Worm (Caenorhabditis elegans) whole organism, L1 larva: Measurements from ENCODE around the gene nprt-1.

Source experiments
- C04F5.9 ChIP-seq: sonication (generic microtip); optimal IDR thresholded peaks from 2 replicates; lab custom pipeline; 2016; ENCODE audit warnings: missing genetic modification characterization, missing compliant biosample characterization
- C34B4.2 ChIP-seq: sonication (generic microtip); optimal IDR thresholded peaks from 2 replicates; lab custom pipeline; 2017; ENCODE audit warnings: mild to moderate bottlenecking, missing genetic modification characterization, missing compliant biosample characterization
- F16B12.6 ChIP-seq: fragments of 150-350 bp; optimal IDR thresholded peaks from 2 replicates; lab custom pipeline; 2014; ENCODE audit warnings: missing biosample characterization, missing genetic modification characterization
- aha-1 ChIP-seq: fragments of 150-350 bp; optimal IDR thresholded peaks from 2 replicates; lab custom pipeline; 2014; ENCODE audit warnings: missing biosample characterization, missing genetic modification characterization
- alr-1 ChIP-seq: fragments of 200-800 bp; sonication (Bioruptor generic); optimal IDR thresholded peaks from 2 replicates; lab custom pipeline; 2018; ENCODE audit warnings: borderline replicate concordance, mild to moderate bottlenecking, missing genetic modification characterization, missing compliant biosample characterization
- ama-1 ChIP-seq: fragments of 150-350 bp; optimal IDR thresholded peaks from 2 replicates; lab custom pipeline; 2014
- blmp-1 ChIP-seq: fragments of 150-350 bp; optimal IDR thresholded peaks from 2 replicates; lab custom pipeline; 2014; ENCODE audit warnings: missing biosample characterization, missing genetic modification characterization
- ceh-8 ChIP-seq: fragments of 200-800 bp; sonication (Bioruptor generic); optimal IDR thresholded peaks from 2 replicates; lab custom pipeline; 2018; ENCODE audit warnings: mild to moderate bottlenecking, missing genetic modification characterization, moderate library complexity, missing compliant biosample characterization
- ceh-82 ChIP-seq, 3 experiments: fragments of 150-350 bp in 1 of 3; sonication (generic microtip) in 2 of 3; optimal IDR thresholded peaks; 2 replicates each; lab custom pipeline; 2014 to 2017; ENCODE audit warnings: missing biosample characterization in 3 of 3, missing genetic modification characterization in 3 of 3
- ceh-88 ChIP-seq: fragments of 200-800 bp; sonication (Bioruptor generic); IDR thresholded peaks from 2 replicates; pipeline ENCODE4 v1.3.6; 2022; ENCODE audit warnings: missing genetic modification characterization, missing compliant biosample characterization
- ces-1 ChIP-seq: fragments of 150-350 bp; optimal IDR thresholded peaks from 2 replicates; lab custom pipeline; 2014; ENCODE audit warnings: missing biosample characterization, missing genetic modification reagents, missing genetic modification characterization
- dsc-1 ChIP-seq: sonication (generic microtip); optimal IDR thresholded peaks from 2 replicates; lab custom pipeline; 2016; ENCODE audit warnings: mild to moderate bottlenecking, missing genetic modification characterization, missing compliant biosample characterization
- efl-3 ChIP-seq: fragments of 200-800 bp; sonication (Bioruptor generic); optimal IDR thresholded peaks from 2 replicates; lab custom pipeline; 2018; ENCODE audit warnings: mild to moderate bottlenecking, missing genetic modification characterization, missing compliant biosample characterization
- egl-27 ChIP-seq, 2 experiments: fragments of 150-350 bp in 1 of 2; sonication (generic microtip); optimal IDR thresholded peaks; 3 replicates each; lab custom pipeline; 2017 to 2018; ENCODE audit warnings: missing biosample characterization in 2 of 2, missing genetic modification characterization in 2 of 2, missing genetic modification reagents in 2 of 2
- elt-3 ChIP-seq, 6 experiments: fragments of 150-350 bp in 1 of 6; sonication (generic microtip); optimal IDR thresholded peaks; 2 replicates each; lab custom pipeline; 2017 to 2018; ENCODE audit warnings: missing biosample characterization in 6 of 6, missing genetic modification characterization in 6 of 6, inconsistent platforms in 1 of 6
- ets-5 ChIP-seq: fragments of 200-800 bp; sonication (Bioruptor generic); IDR thresholded peaks from 2 replicates; pipeline ENCODE4 v1.3.6; 2022; ENCODE audit warnings: missing genetic modification characterization, missing compliant biosample characterization
- fkh-10 ChIP-seq: sonication (generic microtip); optimal IDR thresholded peaks from 2 replicates; lab custom pipeline; 2017; ENCODE audit warnings: missing biosample characterization, missing genetic modification reagents, missing genetic modification characterization
- fkh-8 ChIP-seq: sonication (generic microtip); optimal IDR thresholded peaks from 2 replicates; lab custom pipeline; 2016; ENCODE audit warnings: mild to moderate bottlenecking, missing genetic modification characterization, missing compliant biosample characterization
- fos-1 ChIP-seq: fragments of 150-350 bp; optimal IDR thresholded peaks from 2 replicates; lab custom pipeline; 2014; ENCODE audit warnings: missing biosample characterization, missing genetic modification characterization
- grh-1 ChIP-seq: fragments of 200-800 bp; sonication (Bioruptor generic); IDR thresholded peaks from 2 replicates; pipeline ENCODE4 v1.3.6; 2022; ENCODE audit warnings: missing genetic modification reagents, missing genetic modification characterization, missing compliant biosample characterization
- hlh-17 ChIP-seq: fragments of 200-800 bp; sonication (Bioruptor generic); optimal IDR thresholded peaks from 2 replicates; lab custom pipeline; 2018; ENCODE audit warnings: missing genetic modification characterization, mild to moderate bottlenecking, missing compliant biosample characterization, moderate library complexity, borderline replicate concordance
- irx-1 ChIP-seq: sonication (generic microtip); optimal IDR thresholded peaks from 2 replicates; lab custom pipeline; 2016; ENCODE audit warnings: missing genetic modification characterization, missing compliant biosample characterization
- isw-1 ChIP-seq: fragments of 200-800 bp; sonication (Bioruptor generic); IDR thresholded peaks from 2 replicates; pipeline ENCODE4 v1.3.6; 2022; ENCODE audit warnings: missing genetic modification characterization, missing compliant biosample characterization
- jun-1 ChIP-seq: fragments of 150-350 bp; optimal IDR thresholded peaks from 2 replicates; lab custom pipeline; 2014; ENCODE audit warnings: missing biosample characterization, missing genetic modification reagents, missing genetic modification characterization
- lin-14 ChIP-seq: fragments of 200-800 bp; sonication (Bioruptor generic); optimal IDR thresholded peaks from 2 replicates; lab custom pipeline; 2018; ENCODE audit warnings: mild to moderate bottlenecking, missing genetic modification characterization, moderate library complexity, missing compliant biosample characterization
- lin-15B ChIP-seq: fragments of 150-350 bp; sonication (generic microtip); optimal IDR thresholded peaks from 3 replicates; lab custom pipeline; 2014; ENCODE audit warnings: missing biosample characterization, missing genetic modification characterization
- lin-39 ChIP-seq: fragments of 150-350 bp; optimal IDR thresholded peaks from 2 replicates; lab custom pipeline; 2014; ENCODE audit warnings: missing biosample characterization, missing genetic modification reagents, missing genetic modification characterization
- lir-3 ChIP-seq: sonication (generic microtip); optimal IDR thresholded peaks from 2 replicates; lab custom pipeline; 2016; ENCODE audit warnings: mild to moderate bottlenecking, missing genetic modification characterization, moderate library complexity, missing compliant biosample characterization; ENCODE audit not compliant: poor library complexity
- lsy-2 ChIP-seq, 2 experiments: fragments of 150-350 bp; optimal IDR thresholded peaks; 2 replicates each; lab custom pipeline; 2014; ENCODE audit warnings: missing biosample characterization in 2 of 2, missing genetic modification characterization in 2 of 2
- mdl-1 ChIP-seq, 2 experiments: fragments of 150-350 bp; optimal IDR thresholded peaks; 2 replicates each; lab custom pipeline; 2014 to 2017; ENCODE audit warnings: missing biosample characterization in 2 of 2, missing genetic modification characterization in 2 of 2, inconsistent platforms in 1 of 2
- mef-2 ChIP-seq: fragments of 150-350 bp; optimal IDR thresholded peaks from 2 replicates; lab custom pipeline; 2014; ENCODE audit warnings: missing biosample characterization, missing genetic modification characterization
- mep-1 ChIP-seq: fragments of 150-350 bp; optimal IDR thresholded peaks from 2 replicates; lab custom pipeline; 2014; ENCODE audit warnings: missing biosample characterization, missing genetic modification characterization
- nhr-11 ChIP-seq: fragments of 150-350 bp; optimal IDR thresholded peaks from 2 replicates; lab custom pipeline; 2014; ENCODE audit warnings: missing biosample characterization, missing genetic modification characterization
- nhr-237 ChIP-seq: fragments of 150-350 bp; optimal IDR thresholded peaks from 2 replicates; lab custom pipeline; 2014; ENCODE audit warnings: missing biosample characterization, missing genetic modification characterization
- nhr-47 ChIP-seq: sonication (generic microtip); optimal IDR thresholded peaks from 2 replicates; lab custom pipeline; 2016; ENCODE audit warnings: mild to moderate bottlenecking, missing genetic modification characterization, moderate library complexity, missing compliant biosample characterization
- nhr-71 ChIP-seq: sonication (generic microtip); optimal IDR thresholded peaks from 2 replicates; lab custom pipeline; 2016; ENCODE audit warnings: mild to moderate bottlenecking, missing genetic modification characterization, moderate library complexity, missing compliant biosample characterization
- nhr-76 ChIP-seq: sonication (generic microtip); optimal IDR thresholded peaks from 2 replicates; lab custom pipeline; 2017; ENCODE audit warnings: missing biosample characterization, missing genetic modification characterization
- nhr-84 ChIP-seq: sonication (generic microtip); optimal IDR thresholded peaks from 2 replicates; lab custom pipeline; 2017; ENCODE audit warnings: missing biosample characterization, missing genetic modification characterization
- nhr-85 ChIP-seq: sonication (generic microtip); peaks from one replicate; lab custom pipeline; 2016; ENCODE audit warnings: missing genetic modification characterization, inconsistent platforms, missing compliant biosample characterization
- pax-3 ChIP-seq: fragments of 200-800 bp; sonication (Bioruptor generic); optimal IDR thresholded peaks from 2 replicates; lab custom pipeline; 2018; ENCODE audit warnings: mild to moderate bottlenecking, missing genetic modification characterization, moderate library complexity, missing compliant biosample characterization
- pqm-1 ChIP-seq: sonication (generic microtip); optimal IDR thresholded peaks from 3 replicates; lab custom pipeline; 2017; ENCODE audit warnings: missing biosample characterization, missing genetic modification characterization
- skn-1 ChIP-seq: fragments of 150-350 bp; optimal IDR thresholded peaks from 2 replicates; lab custom pipeline; 2014; ENCODE audit warnings: missing biosample characterization, missing genetic modification characterization
- snpc-4 ChIP-seq: fragments of 150-350 bp; optimal IDR thresholded peaks from 2 replicates; lab custom pipeline; 2014; ENCODE audit warnings: missing biosample characterization, missing genetic modification characterization
- sox-4 ChIP-seq: sonication (generic microtip); optimal IDR thresholded peaks from 2 replicates; lab custom pipeline; 2016; ENCODE audit warnings: missing genetic modification characterization, missing compliant biosample characterization
- sup-37 ChIP-seq: fragments of 200-800 bp; sonication (Bioruptor generic); optimal IDR thresholded peaks from 2 replicates; lab custom pipeline; 2018; ENCODE audit warnings: mild to moderate bottlenecking, missing genetic modification characterization, missing compliant biosample characterization
- swsn-7 ChIP-seq: sonication (generic microtip); optimal IDR thresholded peaks from 2 replicates; lab custom pipeline; 2016; ENCODE audit warnings: missing genetic modification characterization, missing compliant biosample characterization
- tbx-2 ChIP-seq: sonication (generic microtip); optimal IDR thresholded peaks from 2 replicates; lab custom pipeline; 2016; ENCODE audit warnings: missing genetic modification characterization, missing compliant biosample characterization
- tlp-1 ChIP-seq: fragments of 150-350 bp; optimal IDR thresholded peaks from 2 replicates; lab custom pipeline; 2014; ENCODE audit warnings: missing biosample characterization, missing genetic modification characterization
- unc-62 ChIP-seq: fragments of 150-350 bp; optimal IDR thresholded peaks from 2 replicates; lab custom pipeline; 2014; ENCODE audit warnings: missing biosample characterization, missing genetic modification reagents, missing genetic modification characterization
- unc-86 ChIP-seq: sonication (generic microtip); optimal IDR thresholded peaks from 2 replicates; lab custom pipeline; 2016; ENCODE audit warnings: missing genetic modification characterization, missing compliant biosample characterization
- unc-98 ChIP-seq: fragments of 200-800 bp; sonication (Bioruptor generic); IDR thresholded peaks from 2 replicates; pipeline ENCODE4 v1.3.6; 2022; ENCODE audit warnings: missing genetic modification characterization, missing compliant biosample characterization
- vab-15 ChIP-seq: sonication (generic microtip); optimal IDR thresholded peaks from 2 replicates; lab custom pipeline; 2017; ENCODE audit warnings: missing genotype, mild to moderate bottlenecking, missing genetic modification characterization, missing compliant biosample characterization
- zip-4 ChIP-seq: fragments of 200-800 bp; sonication (Bioruptor generic); optimal IDR thresholded peaks from 2 replicates; lab custom pipeline; 2018; ENCODE audit warnings: mild to moderate bottlenecking, missing genetic modification characterization, moderate library complexity, missing compliant biosample characterization
- ztf-11 ChIP-seq, 2 experiments: sonication (generic microtip); optimal IDR thresholded peaks; 2 replicates each; lab custom pipeline; 2016 to 2017; ENCODE audit warnings: missing genetic modification characterization in 2 of 2, missing biosample characterization in 1 of 2, missing compliant biosample characterization in 1 of 2

Gene nprt-1

DNA sequence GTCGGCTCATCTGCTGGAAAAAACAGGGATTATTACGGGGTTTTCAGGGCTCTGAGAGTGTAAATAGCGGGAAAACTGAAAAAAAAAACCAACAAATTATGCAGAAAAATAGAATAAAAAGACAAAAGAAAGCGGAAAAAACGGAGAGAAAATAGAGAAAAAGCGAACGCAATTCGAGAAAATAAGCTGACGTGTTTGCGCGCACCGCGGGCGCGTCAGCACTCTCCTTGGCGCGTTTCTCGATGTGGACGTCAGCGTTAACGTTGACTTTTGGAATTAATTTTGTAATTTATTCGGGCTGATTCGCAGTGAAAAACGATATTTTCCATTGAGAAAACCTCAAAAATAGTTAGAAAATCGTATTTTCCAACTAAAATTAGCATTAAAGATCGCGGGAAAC is 38.2 kb upstream of the nprt-1 start, which contains the start of gene manf-1:
manf-1 (minus strand) TSS at position 13 of the 400 bp plus-strand sequence.
- TF ChIP-seq ama-1 (no peak), F16B12.6 (tag; lab: Kevin White, UChicago) (peak; percentile 53), snpc-4 (tag; lab: Kevin White, UChicago) (peak; percentile 57), nhr-84 (tag; lab: Kevin White, UChicago) (no peak), ceh-88 (GFP tag; lab: Robert Waterston, UW) (no peak), lin-15B (tag; lab: Kevin White, UChicago) (peak; percentile 37), elt-3 (tag; optimal IDR thresholded peaks at IDR 0.05; lab: Kevin White, UChicago) (peak in 1 of 6 experiments; percentile 54), fkh-8 (tag; lab: Kevin White, UChicago) (peak; percentile 77), lin-39 (tag; lab: Kevin White, UChicago) (peak; percentile 43), lir-3 (tag; lab: Kevin White, UChicago) (no peak), dsc-1 (tag; lab: Kevin White, UChicago) (peak; percentile 79), nhr-237 (tag; lab: Kevin White, UChicago) (no peak), vab-15 (tag; lab: Kevin White, UChicago) (no peak), skn-1 (tag; lab: Kevin White, UChicago) (peak; percentile 65), sup-37 (GFP tag; lab: Kevin White, UChicago) (no peak), ceh-8 (no peak), fos-1 (tag; lab: Kevin White, UChicago) (peak; percentile 35), mdl-1 (tag; optimal IDR thresholded peaks at IDR 0.05; lab: Kevin White, UChicago) (peak in 1 of 2 experiments; percentile 62), ces-1 (GFP tag; lab: Kevin White, UChicago) (no peak), alr-1 (tag; lab: Kevin White, UChicago) (no peak), nhr-85 (tag; lab: Kevin White, UChicago) (peak; percentile 56), pqm-1 (tag; lab: Kevin White, UChicago) (no peak), isw-1 (GFP tag; lab: Robert Waterston, UW) (peak; percentile 59), mef-2 (tag; lab: Kevin White, UChicago) (no peak), egl-27 (tag; optimal IDR thresholded peaks at IDR 0.05; lab: Kevin White, UChicago) (no peak), ceh-82 (tag; optimal IDR thresholded peaks at IDR 0.05; lab: Kevin White, UChicago) (peak; percentile 55 to 73 (median 62)), C04F5.9 (no peak), grh-1 (GFP tag; lab: Robert Waterston, UW) (0 out of 2 replicates have a peak, but pooled peaks have one; percentile 46), blmp-1 (peak; percentile 68), hlh-17 (GFP tag; lab: Kevin White, UChicago) (no peak), efl-3 (GFP tag; lab: Kevin White, UChicago) (no peak), C34B4.2 (no peak), nhr-76 (tag; lab: Kevin White, UChicago) (no peak), tlp-1 (tag; lab: Kevin White, UChicago) (no peak), aha-1 (tag; lab: Kevin White, UChicago) (no peak), unc-98 (no peak), fkh-10 (GFP tag; lab: Kevin White, UChicago) (peak; percentile 37), ets-5 (GFP tag; lab: Robert Waterston, UW) (no peak), tbx-2 (tag; lab: Kevin White, UChicago) (peak; percentile 83), unc-86 (tag; lab: Kevin White, UChicago) (peak; percentile 61), pax-3 (tag; lab: Kevin White, UChicago) (peak; percentile 28), lin-14 (peak; percentile 82), jun-1 (tag; lab: Kevin White, UChicago) (peak; percentile 60), nhr-11 (tag; lab: Kevin White, UChicago) (no peak), mep-1 (tag; lab: Kevin White, UChicago) (peak; percentile 89), sox-4 (tag; lab: Kevin White, UChicago) (peak; percentile 4), zip-4 (GFP tag; lab: Kevin White, UChicago) (no peak), irx-1 (tag; lab: Kevin White, UChicago) (peak; percentile 74), ztf-11 (tag; optimal IDR thresholded peaks at IDR 0.05; lab: Kevin White, UChicago) (peak in 1 of 2 experiments; percentile 19), unc-62 (GFP tag; lab: Kevin White, UChicago) (no peak), nhr-71 (tag; lab: Kevin White, UChicago) (peak; percentile 84), swsn-7 (tag; lab: Kevin White, UChicago) (peak; percentile 76), nhr-47 (tag; lab: Kevin White, UChicago) (peak; percentile 89), lsy-2 (tag; optimal IDR thresholded peaks at IDR 0.05; lab: Kevin White, UChicago) (peak; percentile 85 to 86)
